In the genomic region with DNA sequence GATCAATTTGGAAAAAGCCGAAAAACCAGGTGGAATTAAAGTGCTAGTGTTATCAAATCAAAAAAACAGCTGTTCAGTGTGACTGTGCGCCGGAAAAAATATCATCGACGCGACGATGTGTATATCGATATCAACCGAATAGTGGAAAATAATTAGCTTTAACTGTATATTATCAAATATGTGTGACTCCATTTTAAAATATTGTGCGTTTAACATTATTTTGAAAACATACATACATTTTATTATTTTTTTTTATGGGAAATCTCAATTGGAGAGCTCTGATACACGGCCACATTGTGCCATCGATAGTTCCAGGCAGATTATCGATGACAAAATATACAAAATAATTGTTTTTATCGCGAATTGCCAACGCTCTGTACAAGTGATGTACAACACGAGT, we compare ENCODE assay signal across 1 fruit fly cellular context.
TF ChIP-seq lines count a peak whose summit lies in the region.

A gene (minus strand): TSS at position 75 of the 400 bp plus-strand sequence.
A gene (plus strand): TSS at position 347 of the 400 bp plus-strand sequence.

TF ChIP-seq in whole organism, embryonic, 481 proteins besides CTCF, POLR2A, EP300 and RAD21 (continued from another document):
- peak; percentile 69 for TF ChIP-seq gfzf (GFP tag; optimal IDR thresholded peaks at IDR 0.05; lab: Kevin White, UChicago)
- peak; percentile 31 for TF ChIP-seq Dp (GFP tag; optimal IDR thresholded peaks at IDR 0.05; lab: Kevin White, UChicago)
- no peak for TF ChIP-seq bigmax (GFP tag; optimal IDR thresholded peaks at IDR 0.05; lab: Kevin White, UChicago)
- peak; percentile 71 for TF ChIP-seq stwl (tag; optimal IDR thresholded peaks at IDR 0.05; lab: Kevin White, UChicago)
- TF ChIP-seq Meics (GFP tag; optimal IDR thresholded peaks at IDR 0.05; lab: Kevin White, UChicago) = no peak
- no peak for TF ChIP-seq shn (GFP tag; optimal IDR thresholded peaks at IDR 0.05; lab: Kevin White, UChicago)
- no peak for TF ChIP-seq peb (GFP tag; IDR thresholded peaks at IDR 0.05; lab: Robert Waterston, UW)
- no peak for TF ChIP-seq CG15011 (GFP tag; optimal IDR thresholded peaks at IDR 0.05; lab: Kevin White, UChicago)
- TF ChIP-seq Lpt (GFP tag; optimal IDR thresholded peaks at IDR 0.05; lab: Kevin White, UChicago) = no peak
- no peak for TF ChIP-seq Poxn (GFP tag; IDR thresholded peaks at IDR 0.05; lab: Robert Waterston, UW)
- no peak for TF ChIP-seq CG4730 (GFP tag; IDR thresholded peaks at IDR 0.05; lab: Robert Waterston, UW)
- no peak for TF ChIP-seq CG5180 (GFP tag; optimal IDR thresholded peaks at IDR 0.05; lab: Kevin White, UChicago)
- no peak for TF ChIP-seq CG6254 (GFP tag; optimal IDR thresholded peaks at IDR 0.05; lab: Kevin White, UChicago)
- TF ChIP-seq Dll (GFP tag; IDR thresholded peaks at IDR 0.05; lab: Robert Waterston, UW; ENCODE audit: partially characterized antibody) = peak; percentile 93
- TF ChIP-seq CG32532 (GFP tag; IDR thresholded peaks at IDR 0.05; lab: Robert Waterston, UW) = peak; percentile 35; the same call in 1 of the 2 replicates
- no peak for TF ChIP-seq Nf-YC (tag; optimal IDR thresholded peaks at IDR 0.05; lab: Kevin White, UChicago)
- TF ChIP-seq vnd (GFP tag; IDR thresholded peaks at IDR 0.05; lab: Robert Waterston, UW; ENCODE audit: partially characterized antibody) = peak; percentile 85
- TF ChIP-seq en (GFP tag; optimal IDR thresholded peaks at IDR 0.05; lab: Kevin White, UChicago) = no peak
- TF ChIP-seq psq (GFP tag; optimal IDR thresholded peaks at IDR 0.05; lab: Kevin White, UChicago) = no peak
- no peak for TF ChIP-seq rib (GFP tag; IDR thresholded peaks at IDR 0.05; lab: Robert Waterston, UW)
- no peak for TF ChIP-seq CG8924 (tag; optimal IDR thresholded peaks at IDR 0.05; lab: Kevin White, UChicago)
- TF ChIP-seq Spps (tag; optimal IDR thresholded peaks at IDR 0.05; lab: Kevin White, UChicago) = no peak
- no peak for TF ChIP-seq CG12219 (GFP tag; optimal IDR thresholded peaks at IDR 0.05; lab: Kevin White, UChicago)
- TF ChIP-seq CG17359 (tag; optimal IDR thresholded peaks at IDR 0.05; lab: Kevin White, UChicago) = peak; percentile 36
- peak; percentile 71; the same call in 1 of the 2 replicates for TF ChIP-seq amos (GFP tag; IDR thresholded peaks at IDR 0.05; lab: Robert Waterston, UW; ENCODE audit: partially characterized antibody)
- TF ChIP-seq cwo (GFP tag; optimal IDR thresholded peaks at IDR 0.05; lab: Kevin White, UChicago) = no peak
- TF ChIP-seq CG10274 (GFP tag; optimal IDR thresholded peaks at IDR 0.05; lab: Kevin White, UChicago) = no peak
- TF ChIP-seq jing (GFP tag; optimal IDR thresholded peaks at IDR 0.05; lab: Kevin White, UChicago) = no peak
- TF ChIP-seq mld (GFP tag; IDR thresholded peaks at IDR 0.05; lab: Robert Waterston, UW; ENCODE audit: partially characterized antibody) = no peak
- TF ChIP-seq CG4617 (GFP tag; optimal IDR thresholded peaks at IDR 0.05; lab: Kevin White, UChicago; ENCODE audit: borderline replicate concordance) = no peak
- TF ChIP-seq NC2α (GFP tag; optimal IDR thresholded peaks at IDR 0.05; lab: Kevin White, UChicago) = no peak
- no peak for TF ChIP-seq pan (optimal IDR thresholded peaks at IDR 0.05; lab: Kevin White, UChicago)
- no peak for TF ChIP-seq pan (GFP tag; optimal IDR thresholded peaks at IDR 0.05 in 1 of 2, IDR thresholded peaks at IDR 0.05 in 1 of 2)
- TF ChIP-seq Dbx (GFP tag; IDR thresholded peaks at IDR 0.05; lab: Robert Waterston, UW) = no peak
- TF ChIP-seq HmgD (GFP tag; optimal IDR thresholded peaks at IDR 0.05; lab: Kevin White, UChicago) = no peak
- no peak for TF ChIP-seq Oli (tag; optimal IDR thresholded peaks at IDR 0.05; lab: Kevin White, UChicago)
- TF ChIP-seq emc (GFP tag; optimal IDR thresholded peaks at IDR 0.05; lab: Kevin White, UChicago) = no peak
- TF ChIP-seq slbo (GFP tag; IDR thresholded peaks at IDR 0.05; lab: Robert Waterston, UW) = no peak; the same call in 1 of the 2 replicates
- no peak for TF ChIP-seq Sry-β (GFP tag; optimal IDR thresholded peaks at IDR 0.05; lab: Kevin White, UChicago)
- TF ChIP-seq Mrtf (GFP tag; IDR thresholded peaks at IDR 0.05; lab: Robert Waterston, UW) = no peak
- no peak for TF ChIP-seq CG14667 (GFP tag; IDR thresholded peaks at IDR 0.05; lab: Robert Waterston, UW)
- TF ChIP-seq HmgZ (tag; optimal IDR thresholded peaks at IDR 0.05; lab: Kevin White, UChicago) = no peak
- peak; percentile 83 for TF ChIP-seq sens (GFP tag; lab: Kevin White, UChicago)
- TF ChIP-seq CG7928 (GFP tag; optimal IDR thresholded peaks at IDR 0.05; lab: Kevin White, UChicago) = no peak
- TF ChIP-seq Ssrp (tag; optimal IDR thresholded peaks at IDR 0.05; lab: Kevin White, UChicago) = no peak
- TF ChIP-seq CG14441 (GFP tag; IDR thresholded peaks at IDR 0.05; lab: Robert Waterston, UW) = no peak
- no peak for TF ChIP-seq toy (GFP tag; IDR thresholded peaks at IDR 0.05; lab: Robert Waterston, UW)
- TF ChIP-seq CG1529 (GFP tag; optimal IDR thresholded peaks at IDR 0.05; lab: Kevin White, UChicago) = no peak
- no peak for TF ChIP-seq CG5245 (GFP tag; optimal IDR thresholded peaks at IDR 0.05; lab: Kevin White, UChicago)
- TF ChIP-seq CG10959 (GFP tag; IDR thresholded peaks at IDR 0.05; lab: Robert Waterston, UW) = no peak
- peak; percentile 74 for TF ChIP-seq MBD-R2 (GFP tag; IDR thresholded peaks at IDR 0.05; lab: Robert Waterston, UW)
- TF ChIP-seq Hsf (GFP tag; optimal IDR thresholded peaks at IDR 0.05; lab: Kevin White, UChicago) = peak; percentile 8
- TF ChIP-seq scrt (GFP tag; optimal IDR thresholded peaks at IDR 0.05; lab: Kevin White, UChicago) = no peak
- TF ChIP-seq salm (tag; optimal IDR thresholded peaks at IDR 0.05; lab: Kevin White, UChicago) = no peak
- TF ChIP-seq CG17385 (GFP tag; optimal IDR thresholded peaks at IDR 0.05; lab: Kevin White, UChicago) = no peak
- no peak for TF ChIP-seq CG17612 (GFP tag; IDR thresholded peaks at IDR 0.05; lab: Robert Waterston, UW)
- TF ChIP-seq CG6854 (GFP tag; optimal IDR thresholded peaks at IDR 0.05; lab: Kevin White, UChicago) = no peak
- TF ChIP-seq tin (GFP tag; optimal IDR thresholded peaks at IDR 0.05; lab: Kevin White, UChicago) = no peak
- TF ChIP-seq CHES-1-like (GFP tag; optimal IDR thresholded peaks at IDR 0.05; lab: Kevin White, UChicago) = no peak
- TF ChIP-seq eve (GFP tag; optimal IDR thresholded peaks at IDR 0.05; lab: Kevin White, UChicago) = no peak
- no peak for TF ChIP-seq CG12942 (GFP tag; optimal IDR thresholded peaks at IDR 0.05; lab: Kevin White, UChicago)
- no peak for TF ChIP-seq pum (GFP tag; optimal IDR thresholded peaks at IDR 0.05; lab: Kevin White, UChicago)
- TF ChIP-seq CG8765 (GFP tag; IDR thresholded peaks at IDR 0.05; lab: Robert Waterston, UW) = no peak
- TF ChIP-seq ttk (GFP tag; IDR thresholded peaks at IDR 0.05; lab: Robert Waterston, UW) = no peak
- no peak for TF ChIP-seq ERR (GFP tag; optimal IDR thresholded peaks at IDR 0.05; lab: Kevin White, UChicago)
- peak; percentile 88 for TF ChIP-seq knrl (GFP tag; IDR thresholded peaks at IDR 0.05; lab: Robert Waterston, UW; ENCODE audit: partially characterized antibody)
- no peak for TF ChIP-seq CG13894 (tag; optimal IDR thresholded peaks at IDR 0.05; lab: Kevin White, UChicago)
